Fruit fly (Drosophila melanogaster) whole organism, prepupa: Measurements from ENCODE around the gene CG31937.

Experiments
- CG32006 ChIP-seq: fragments of 200-800 bp; sonication (Bioruptor generic); optimal IDR thresholded peaks from 3 replicates; lab custom pipeline; 2017; ENCODE audit warnings: missing biosample characterization, mild to moderate bottlenecking, missing genetic modification characterization
- CG8319 ChIP-seq: fragments of 200-800 bp; sonication (Bioruptor generic); optimal IDR thresholded peaks from 3 replicates; lab custom pipeline; 2016; ENCODE audit warnings: missing biosample characterization, missing genetic modification characterization
- CG8632 ChIP-seq: fragments of 200-800 bp; sonication (Bioruptor generic); optimal IDR thresholded peaks from 3 replicates; lab custom pipeline; 2016; ENCODE audit warnings: missing biosample characterization, missing genetic modification characterization
- Eip75B ChIP-seq: fragments of 200-800 bp; sonication (Bioruptor generic); optimal IDR thresholded peaks from 3 replicates; lab custom pipeline; 2016; ENCODE audit warnings: missing biosample characterization, missing genetic modification characterization
- Eip78C ChIP-seq: fragments of 200-800 bp; sonication (Bioruptor generic); peaks from one replicate; lab custom pipeline; 2016; ENCODE audit warnings: missing biosample characterization, missing genetic modification characterization
- Eip93F ChIP-seq: fragments of 200-800 bp; sonication (Bioruptor generic); optimal IDR thresholded peaks from 2 replicates; lab custom pipeline; 2016; ENCODE audit warnings: missing biosample characterization, mild to moderate bottlenecking, missing genetic modification characterization
- Gug ChIP-seq: fragments of 200-800 bp; sonication (Bioruptor generic); IDR thresholded peaks from 2 replicates; pipeline ENCODE4 v1.3.6; 2022; ENCODE audit warnings: missing biosample characterization, missing genetic modification characterization
- Met ChIP-seq: fragments of 200-800 bp; sonication (Bioruptor generic); optimal IDR thresholded peaks from 3 replicates; lab custom pipeline; 2016; ENCODE audit warnings: missing biosample characterization, missing genetic modification characterization
- Sox14 ChIP-seq: fragments of 200-800 bp; sonication (Bioruptor generic); optimal IDR thresholded peaks from 3 replicates; lab custom pipeline; 2016; ENCODE audit warnings: missing biosample characterization, missing genetic modification characterization
- fd59A ChIP-seq: fragments of 200-800 bp; sonication (Bioruptor generic); optimal IDR thresholded peaks from 2 replicates; lab custom pipeline; 2017; ENCODE audit warnings: missing biosample characterization, mild to moderate bottlenecking, missing genetic modification characterization, missing genetic modification reagents
- lz ChIP-seq: fragments of 200-800 bp; sonication (Bioruptor generic); optimal IDR thresholded peaks from 3 replicates; lab custom pipeline; 2016; ENCODE audit warnings: missing biosample characterization, missing genetic modification characterization

- TF ChIP-seq CG32006 (peak; percentile 2), Eip75B (GFP tag; lab: Kevin White, UChicago) (no peak), fd59A (GFP tag; lab: Kevin White, UChicago) (no peak), Met (no peak), CG8632 (no peak), Gug (no peak), lz (GFP tag; lab: Kevin White, UChicago) (no peak), Eip93F (GFP tag; lab: Kevin White, UChicago) (no peak), CG8319 (GFP tag; lab: Kevin White, UChicago) (no peak), Sox14 (peak; percentile 38), Eip78C (GFP tag; lab: Kevin White, UChicago) (peak; percentile 77)
Observed at dm6 chr2L:1723135-1723936, 6.4 kb upstream of the CG31937 start.
